Fruit fly (Drosophila melanogaster) whole organism, adult: ENCODE data around the gene CG7488.

Experiments used
- CG11617 ChIP-seq: fragments of 200-800 bp; sonication (Bioruptor generic); optimal IDR thresholded peaks from 2 replicates; lab custom pipeline; 2017; ENCODE audit warnings: mild to moderate bottlenecking, missing biosample characterization, missing genetic modification reagents, missing genetic modification characterization
- CG12768 ChIP-seq: fragments of 200-800 bp; sonication (Bioruptor generic); optimal IDR thresholded peaks from 2 replicates; lab custom pipeline; 2017; ENCODE audit warnings: missing biosample characterization, missing genetic modification characterization, mild to moderate bottlenecking, moderate library complexity, missing genetic modification reagents
- CG14711 ChIP-seq: fragments of 200-800 bp; sonication (Bioruptor generic); optimal IDR thresholded peaks from 2 replicates; lab custom pipeline; 2018; ENCODE audit warnings: missing biosample characterization, mild to moderate bottlenecking, missing genetic modification characterization, moderate library complexity
- CG1620 ChIP-seq: fragments of 200-800 bp; sonication (Bioruptor generic); optimal IDR thresholded peaks from 2 replicates; lab custom pipeline; 2016; ENCODE audit warnings: missing biosample characterization, missing genetic modification characterization
- CG33017 ChIP-seq: fragments of 200-800 bp; sonication (Bioruptor generic); optimal IDR thresholded peaks from 2 replicates; lab custom pipeline; 2018; ENCODE audit warnings: missing biosample characterization, mild to moderate bottlenecking, missing genetic modification characterization, moderate library complexity
- CG5204 ChIP-seq: fragments of 200-800 bp; sonication (Bioruptor generic); optimal IDR thresholded peaks from 2 replicates; lab custom pipeline; 2016; ENCODE audit warnings: missing biosample characterization, missing genetic modification characterization
- CG7045 ChIP-seq: fragments of 200-800 bp; sonication (Bioruptor generic); optimal IDR thresholded peaks from 2 replicates; lab custom pipeline; 2017; ENCODE audit warnings: missing biosample characterization, mild to moderate bottlenecking, missing genetic modification characterization
- CG7101 ChIP-seq: fragments of 200-800 bp; sonication (Bioruptor generic); optimal IDR thresholded peaks from 2 replicates; lab custom pipeline; 2018; ENCODE audit warnings: missing biosample characterization, mild to moderate bottlenecking, missing genetic modification characterization, moderate library complexity
- Clk ChIP-seq: fragments of 200-800 bp; sonication (Bioruptor generic); optimal IDR thresholded peaks from 2 replicates; lab custom pipeline; 2017; ENCODE audit warnings: missing biosample characterization, missing genetic modification characterization
- Crg-1 ChIP-seq: fragments of 200-800 bp; sonication (Bioruptor generic); optimal IDR thresholded peaks from 2 replicates; lab custom pipeline; 2016; ENCODE audit warnings: missing biosample characterization, missing genetic modification characterization
- Hr96 ChIP-seq: fragments of 200-800 bp; sonication (Bioruptor generic); optimal IDR thresholded peaks from 2 replicates; lab custom pipeline; 2016; ENCODE audit warnings: missing biosample characterization, missing genetic modification characterization
- Mnt ChIP-seq: fragments of 200-800 bp; sonication (Bioruptor generic); optimal IDR thresholded peaks from 2 replicates; lab custom pipeline; 2016; ENCODE audit warnings: missing biosample characterization, mild to moderate bottlenecking, missing genetic modification characterization
- bab1 ChIP-seq: fragments of 200-800 bp; sonication (Bioruptor generic); optimal IDR thresholded peaks from 3 replicates; lab custom pipeline; 2019; ENCODE audit warnings: missing biosample characterization, mild to moderate bottlenecking, missing genetic modification characterization, moderate library complexity
- cic ChIP-seq: fragments of 200-800 bp; sonication (Bioruptor generic); optimal IDR thresholded peaks from 2 replicates; lab custom pipeline; 2017; ENCODE audit warnings: missing biosample characterization, mild to moderate bottlenecking, missing genetic modification characterization, moderate library complexity
- cnc ChIP-seq, 2 experiments: fragments of >200 bp; optimal IDR thresholded peaks; 2 replicates each; lab custom pipeline; 2017
- kay ChIP-seq: fragments of 200-800 bp; sonication (Bioruptor generic); peaks from one replicate; lab custom pipeline; 2016; ENCODE audit warnings: missing biosample characterization, missing genetic modification characterization, borderline replicate concordance
- pad ChIP-seq: fragments of 200-800 bp; sonication (Bioruptor generic); optimal IDR thresholded peaks from 3 replicates; lab custom pipeline; 2017; ENCODE audit warnings: missing biosample characterization, missing genetic modification characterization, mild to moderate bottlenecking, moderate library complexity, missing genetic modification reagents
- toe ChIP-seq: fragments of 200-800 bp; sonication (Bioruptor generic); optimal IDR thresholded peaks from 2 replicates; lab custom pipeline; 2016; ENCODE audit warnings: missing biosample characterization, missing genetic modification characterization

CG7488 gene

dm6 chr3R:12967612-12968011 lies 27.8 kb upstream of the CG7488 start, which contains the start of the genes CG14384 and grsm:
CG14384 (minus strand) TSS chr3R:12967712.
grsm (minus strand) TSS chr3R:12967712.
- TF ChIP-seq kay (GFP tag; lab: Kevin White, UChicago) = peak; percentile 44
- no peak for TF ChIP-seq Hr96 (GFP tag; lab: Kevin White, UChicago)
- TF ChIP-seq CG1620 (GFP tag; lab: Kevin White, UChicago) = no peak
- TF ChIP-seq Clk = no peak
- TF ChIP-seq cic (GFP tag; lab: Kevin White, UChicago) = no peak
- TF ChIP-seq CG7101 (tag; lab: Kevin White, UChicago) = no peak
- TF ChIP-seq Crg-1 = no peak
- TF ChIP-seq cnc (optimal IDR thresholded peaks at IDR 0.05; lab: Kevin White, UChicago) = no peak

- TF ChIP-seq cic (GFP tag; lab: Kevin White, UChicago) (no peak), CG7045 (no peak), CG12768 (no peak), Mnt (GFP tag; lab: Kevin White, UChicago) (peak; percentile 13), toe (GFP tag; lab: Kevin White, UChicago) (no peak), CG33017 (tag; lab: Kevin White, UChicago) (no peak), pad (no peak), CG11617 (GFP tag; lab: Kevin White, UChicago) (no peak)
Measured at dm6 chr3R:12972106-12972505, 23.3 kb upstream of the CG7488 start.

- TF ChIP-seq CG33017 (tag; lab: Kevin White, UChicago) (peak; percentile 5), Hr96 (GFP tag; lab: Kevin White, UChicago) (no peak)
Measured at dm6 chr3R:12974447-12974846, 21.0 kb upstream of the CG7488 start.

dm6 chr3R:12975223-12975622 lies 20.2 kb upstream of the CG7488 start:
- no peak for TF ChIP-seq cic (GFP tag; lab: Kevin White, UChicago)
- no peak for TF ChIP-seq Crg-1
- no peak for TF ChIP-seq CG7045
- no peak for TF ChIP-seq CG14711 (tag; lab: Kevin White, UChicago)
- no peak for TF ChIP-seq Mnt (GFP tag; lab: Kevin White, UChicago)
- no peak for TF ChIP-seq CG12768
- no peak for TF ChIP-seq Clk
- no peak for TF ChIP-seq toe (GFP tag; lab: Kevin White, UChicago)
- TF ChIP-seq Hr96 (GFP tag; lab: Kevin White, UChicago) = no peak
- TF ChIP-seq cnc (optimal IDR thresholded peaks at IDR 0.05; lab: Kevin White, UChicago) = no peak
- TF ChIP-seq CG5204 (GFP tag; lab: Kevin White, UChicago) = no peak
- no peak for TF ChIP-seq CG33017 (tag; lab: Kevin White, UChicago)
- TF ChIP-seq kay (GFP tag; lab: Kevin White, UChicago) = no peak
- no peak for TF ChIP-seq CG1620 (GFP tag; lab: Kevin White, UChicago)

dm6 chr3R:12977371-12978050 lies 17.9 kb upstream of the CG7488 start, which contains the start of the genes CG7381 and CG7091:
CG7381 (minus strand) TSS chr3R:12977471.
CG7091 (plus strand) TSS chr3R:12978000.
- TF ChIP-seq CG7101 (tag; lab: Kevin White, UChicago) (no peak), toe (GFP tag; lab: Kevin White, UChicago) (no peak), CG11617 (GFP tag; lab: Kevin White, UChicago) (no peak), CG33017 (tag; lab: Kevin White, UChicago) (no peak), bab1 (GFP tag; lab: Kevin White, UChicago) (peak; percentile 0), kay (GFP tag; lab: Kevin White, UChicago) (peak; percentile 48), pad (peak; percentile 70), Clk (no peak), CG14711 (tag; lab: Kevin White, UChicago) (no peak), CG1620 (GFP tag; lab: Kevin White, UChicago) (no peak), CG7045 (no peak), CG12768 (no peak), cic (GFP tag; lab: Kevin White, UChicago) (no peak)

dm6 chr3R:12980628-12981219 lies 14.7 kb upstream of the CG7488 start, which contains the start of gene Paip2:
Paip2 (plus strand) TSS chr3R:12980792.
- peak; percentile 4 for TF ChIP-seq CG14711 (tag; lab: Kevin White, UChicago)
- no peak for TF ChIP-seq cnc (optimal IDR thresholded peaks at IDR 0.05; lab: Kevin White, UChicago)
- peak; percentile 9 for TF ChIP-seq CG1620 (GFP tag; lab: Kevin White, UChicago)
- TF ChIP-seq Mnt (GFP tag; lab: Kevin White, UChicago) = peak; percentile 6
- peak; percentile 41 for TF ChIP-seq Hr96 (GFP tag; lab: Kevin White, UChicago)

- TF ChIP-seq CG33017 (tag; lab: Kevin White, UChicago) (peak; percentile 79), pad (peak; percentile 9), CG12768 (peak; percentile 77), CG14711 (tag; lab: Kevin White, UChicago) (no peak), cic (GFP tag; lab: Kevin White, UChicago) (no peak), CG5204 (GFP tag; lab: Kevin White, UChicago) (peak; percentile 59), bab1 (GFP tag; lab: Kevin White, UChicago) (peak; percentile 39), CG11617 (GFP tag; lab: Kevin White, UChicago) (peak; percentile 61), CG7045 (peak; percentile 76), CG1620 (GFP tag; lab: Kevin White, UChicago) (no peak), Clk (peak; percentile 16), CG7101 (tag; lab: Kevin White, UChicago) (peak; percentile 41), Hr96 (GFP tag; lab: Kevin White, UChicago) (no peak), kay (GFP tag; lab: Kevin White, UChicago) (no peak), toe (GFP tag; lab: Kevin White, UChicago) (peak; percentile 27)
Measured at dm6 chr3R:12981334-12982166, 13.9 kb upstream of the CG7488 start.
